Fruit fly (Drosophila melanogaster) whole organism, embryonic: ENCODE results near the gene ATPsynD.

Experiments used
- Atf-2 ChIP-seq: fragments of 200-800 bp; sonication (Bioruptor generic); optimal IDR thresholded peaks from 2 replicates; lab custom pipeline; 2016; ENCODE audit warnings: missing biosample characterization, missing genetic modification characterization
- Awh ChIP-seq: fragments of 200-800 bp; sonication (Bioruptor generic); IDR thresholded peaks from 2 replicates; pipeline ENCODE4, ENCODE4 v1.3.6; 2022; ENCODE audit warnings: missing biosample characterization, missing genetic modification characterization
- CG1024 ChIP-seq: fragments of 200-800 bp; sonication (Bioruptor generic); IDR thresholded peaks from 2 replicates; pipeline ENCODE4 v1.3.6; 2022; ENCODE audit warnings: missing biosample characterization, missing genetic modification characterization
- CG10267 ChIP-seq: fragments of 200-800 bp; sonication (Bioruptor generic); optimal IDR thresholded peaks from 2 replicates; lab custom pipeline; 2018; ENCODE audit warnings: missing biosample characterization, mild to moderate bottlenecking, missing genetic modification characterization, moderate library complexity
- CG10979 ChIP-seq: fragments of 200-800 bp; sonication (Bioruptor generic); optimal IDR thresholded peaks from 2 replicates; lab custom pipeline; 2018; ENCODE audit warnings: missing biosample characterization, mild to moderate bottlenecking, missing genetic modification characterization, moderate library complexity
- CG11398 ChIP-seq: fragments of 200-800 bp; sonication (Bioruptor generic); optimal IDR thresholded peaks from 2 replicates; lab custom pipeline; 2016; ENCODE audit warnings: missing biosample characterization, missing genetic modification characterization
- CG11504 ChIP-seq: fragments of 200-800 bp; sonication (Bioruptor generic); optimal IDR thresholded peaks from 3 replicates; lab custom pipeline; 2019; ENCODE audit warnings: missing biosample characterization, mild to moderate bottlenecking, missing genetic modification characterization, moderate library complexity
- CG12219 ChIP-seq: fragments of 200-800 bp; sonication (Bioruptor generic); optimal IDR thresholded peaks from 3 replicates; lab custom pipeline; 2018; ENCODE audit warnings: missing biosample characterization, mild to moderate bottlenecking, missing genetic modification characterization
- CG12769 ChIP-seq: fragments of 200-800 bp; sonication (Bioruptor generic); optimal IDR thresholded peaks from 2 replicates; lab custom pipeline; 2019; ENCODE audit warnings: missing biosample characterization, mild to moderate bottlenecking, missing genetic modification characterization, moderate library complexity
- CG13296 ChIP-seq: fragments of 200-800 bp; sonication (Bioruptor generic); optimal IDR thresholded peaks from 3 replicates; lab custom pipeline; 2018; ENCODE audit warnings: missing biosample characterization, mild to moderate bottlenecking, missing genetic modification characterization
- CG14014 ChIP-seq: fragments of 200-800 bp; sonication (Bioruptor generic); IDR thresholded peaks from 2 replicates; pipeline ENCODE4 v1.3.6; 2022; ENCODE audit warnings: missing biosample characterization, missing genetic modification characterization
- CG15073 ChIP-seq: fragments of 200-800 bp; sonication (Bioruptor generic); optimal IDR thresholded peaks from 2 replicates; lab custom pipeline; 2016; ENCODE audit warnings: missing biosample characterization, missing genetic modification characterization
- CG15514 ChIP-seq: fragments of 200-800 bp; sonication (Bioruptor generic); optimal IDR thresholded peaks from 3 replicates; lab custom pipeline; 2017; ENCODE audit warnings: missing biosample characterization, missing genetic modification characterization, mild to moderate bottlenecking, moderate library complexity, missing genetic modification reagents
- CG15696 ChIP-seq: fragments of 200-800 bp; sonication (Bioruptor generic); optimal IDR thresholded peaks from 2 replicates; lab custom pipeline; 2019; ENCODE audit warnings: missing biosample characterization, mild to moderate bottlenecking, missing genetic modification characterization, moderate library complexity
- CG2712 ChIP-seq: fragments of 200-800 bp; optimal IDR thresholded peaks from 3 replicates; lab custom pipeline; 2019; ENCODE audit warnings: missing biosample characterization, mild to moderate bottlenecking, missing genetic modification characterization, moderate library complexity
- CG31224 ChIP-seq: fragments of 200-800 bp; sonication (Bioruptor generic); IDR thresholded peaks from 2 replicates; pipeline ENCODE4 v1.3.6; 2022; ENCODE audit warnings: missing biosample characterization, missing genetic modification characterization
- CG31365 ChIP-seq: fragments of 200-800 bp; sonication (Bioruptor generic); optimal IDR thresholded peaks from 2 replicates; lab custom pipeline; 2018; ENCODE audit warnings: missing biosample characterization, mild to moderate bottlenecking, missing genetic modification characterization
- CG7745 ChIP-seq: fragments of 200-800 bp; sonication (Bioruptor generic); optimal IDR thresholded peaks from 2 replicates; lab custom pipeline; 2018; ENCODE audit warnings: missing biosample characterization, mild to moderate bottlenecking, missing genetic modification characterization, moderate library complexity
- CG7963 ChIP-seq: fragments of 200-800 bp; sonication (Bioruptor generic); IDR thresholded peaks from 3 replicates; pipeline ENCODE4 v1.3.6; 2022; ENCODE audit warnings: missing biosample characterization, missing genetic modification characterization; ENCODE audit not compliant: partially characterized antibody
- Dfd ChIP-seq, 2 experiments: fragments of >200 bp; optimal IDR thresholded peaks; 2 replicates each; lab custom pipeline; 2017; ENCODE audit warnings: missing biosample characterization in 2 of 2, missing genetic modification characterization in 2 of 2
- H15 ChIP-seq: fragments of 200-800 bp; sonication (Bioruptor generic); IDR thresholded peaks from 3 replicates; pipeline ENCODE4 v1.3.6; 2022; ENCODE audit warnings: missing biosample characterization, missing genetic modification characterization
- HLH3B ChIP-seq: fragments of 200-800 bp; sonication (Bioruptor generic); IDR thresholded peaks from 2 replicates; pipeline ENCODE4 v1.3.6; 2022; ENCODE audit warnings: missing biosample characterization, missing genetic modification characterization
- Hand ChIP-seq: fragments of 200-800 bp; sonication (Bioruptor generic); optimal IDR thresholded peaks from 2 replicates; lab custom pipeline; 2017; ENCODE audit warnings: mild to moderate bottlenecking, missing biosample characterization, missing genetic modification reagents, missing genetic modification characterization
- Hey ChIP-seq: fragments of 200-800 bp; sonication (Bioruptor generic); optimal IDR thresholded peaks from 3 replicates; lab custom pipeline; 2018; ENCODE audit warnings: missing biosample characterization, mild to moderate bottlenecking, missing genetic modification characterization
- Hmr ChIP-seq: fragments of 200-800 bp; sonication (Bioruptor generic); optimal IDR thresholded peaks from 3 replicates; lab custom pipeline; 2017; ENCODE audit warnings: mild to moderate bottlenecking, missing biosample characterization, missing genetic modification reagents, missing genetic modification characterization
- Kr ChIP-seq: fragments of 200-800 bp; sonication (Bioruptor generic); optimal IDR thresholded peaks from 2 replicates; lab custom pipeline; 2017; ENCODE audit warnings: missing biosample characterization, mild to moderate bottlenecking, missing genetic modification characterization
- MESR4 ChIP-seq: fragments of 200-800 bp; sonication (Bioruptor generic); optimal IDR thresholded peaks from 2 replicates; lab custom pipeline; 2018; ENCODE audit warnings: missing biosample characterization, mild to moderate bottlenecking, missing genetic modification characterization, moderate library complexity
- Nf-YC ChIP-seq: fragments of 200-800 bp; optimal IDR thresholded peaks from 3 replicates; lab custom pipeline; 2019; ENCODE audit warnings: missing biosample characterization, mild to moderate bottlenecking, missing genetic modification characterization, moderate library complexity
- Poxn ChIP-seq: fragments of 200-800 bp; sonication (Bioruptor generic); IDR thresholded peaks from 2 replicates; pipeline ENCODE4 v1.3.6; 2022; ENCODE audit warnings: missing biosample characterization, missing genetic modification characterization
- ab ChIP-seq: fragments of 200-800 bp; sonication (Bioruptor generic); optimal IDR thresholded peaks from 2 replicates; lab custom pipeline; 2016; ENCODE audit warnings: missing biosample characterization, missing genetic modification characterization
- al ChIP-seq: fragments of 200-800 bp; sonication (Bioruptor generic); IDR thresholded peaks from 2 replicates; pipeline ENCODE4 v1.3.6; 2022; ENCODE audit warnings: missing biosample characterization, missing genetic modification characterization
- bcd ChIP-seq: fragments of 200-800 bp; sonication (Bioruptor generic); optimal IDR thresholded peaks from 2 replicates; lab custom pipeline; 2017; ENCODE audit warnings: missing biosample characterization, mild to moderate bottlenecking, missing genetic modification characterization
- cad ChIP-seq: fragments of >200 bp; optimal IDR thresholded peaks from 2 replicates; lab custom pipeline; 2017; ENCODE audit warnings: missing biosample characterization, missing genetic modification characterization
- croc ChIP-seq: fragments of 200-800 bp; sonication (Bioruptor generic); conservative IDR thresholded peaks from 3 replicates; pipeline ENCODE4 v1.3.6; 2022; ENCODE audit warnings: missing biosample characterization, missing genetic modification characterization
- dmrt11E ChIP-seq: fragments of 200-800 bp; sonication (Bioruptor generic); optimal IDR thresholded peaks from 3 replicates; lab custom pipeline; 2018; ENCODE audit warnings: missing biosample characterization, mild to moderate bottlenecking, missing genetic modification characterization, moderate library complexity
- hkb ChIP-seq, 2 experiments: fragments of 200-800 bp in 1 of 2; fragments of >200 bp in 1 of 2; sonication (Bioruptor generic) in 1 of 2; IDR thresholded peaks in 1 of 2; optimal IDR thresholded peaks in 1 of 2; 2 replicates each; pipeline versions ENCODE4 v1.3.6 to Lab custom; 2017 to 2022; ENCODE audit warnings: missing biosample characterization in 1 of 2, missing genetic modification characterization in 1 of 2
- jing ChIP-seq: fragments of 200-800 bp; sonication (Bioruptor generic); optimal IDR thresholded peaks from 2 replicates; lab custom pipeline; 2018; ENCODE audit warnings: missing biosample characterization, mild to moderate bottlenecking, missing genetic modification characterization
- kni ChIP-seq: fragments of 200-800 bp; sonication (Bioruptor generic); optimal IDR thresholded peaks from 3 replicates; lab custom pipeline; 2017; ENCODE audit warnings: mild to moderate bottlenecking, missing biosample characterization, missing genetic modification reagents, missing genetic modification characterization
- lmd ChIP-seq: fragments of 200-800 bp; sonication (Bioruptor generic); IDR thresholded peaks from 2 replicates; pipeline ENCODE4 v1.3.6; 2022; ENCODE audit warnings: missing biosample characterization, missing genetic modification characterization
- lola ChIP-seq, 3 experiments: fragments of >200 bp in 2 of 3; fragments of 200-800 bp in 1 of 3; sonication (Bioruptor generic) in 1 of 3; optimal IDR thresholded peaks; 2 replicates each; lab custom pipeline; 2017 to 2019; ENCODE audit warnings: missing biosample characterization in 3 of 3, missing genetic modification characterization in 3 of 3, mild to moderate bottlenecking in 1 of 3, moderate library complexity in 1 of 3
- mirr ChIP-seq: fragments of 200-800 bp; sonication (Bioruptor generic); optimal IDR thresholded peaks from 3 replicates; lab custom pipeline; 2018; ENCODE audit warnings: missing biosample characterization, mild to moderate bottlenecking, missing genetic modification characterization
- pzg ChIP-seq: fragments of 200-800 bp; sonication (Bioruptor generic); optimal IDR thresholded peaks from 3 replicates; lab custom pipeline; 2018; ENCODE audit warnings: missing biosample characterization, mild to moderate bottlenecking, missing genetic modification characterization, moderate library complexity
- row ChIP-seq: fragments of 200-800 bp; sonication (Bioruptor generic); IDR thresholded peaks from 3 replicates; pipeline ENCODE4 v1.3.6; 2022; ENCODE audit warnings: missing biosample characterization, missing genetic modification characterization
- sd ChIP-seq: fragments of 200-800 bp; sonication (Bioruptor generic); optimal IDR thresholded peaks from 3 replicates; lab custom pipeline; 2018; ENCODE audit warnings: missing biosample characterization, mild to moderate bottlenecking, missing genetic modification characterization, moderate library complexity
- slou ChIP-seq: fragments of 200-800 bp; sonication (Bioruptor generic); optimal IDR thresholded peaks from 3 replicates; lab custom pipeline; 2016; ENCODE audit warnings: missing biosample characterization, missing genetic modification characterization
- trh ChIP-seq: fragments of 200-800 bp; sonication (Bioruptor generic); optimal IDR thresholded peaks from 2 replicates; lab custom pipeline; 2016; ENCODE audit warnings: missing biosample characterization, missing genetic modification characterization
- tup ChIP-seq: fragments of 200-800 bp; sonication (Bioruptor generic); optimal IDR thresholded peaks from 2 replicates; lab custom pipeline; 2016; ENCODE audit warnings: missing biosample characterization, mild to moderate bottlenecking, missing genetic modification characterization, moderate library complexity
- unpg ChIP-seq: fragments of 200-800 bp; sonication (Bioruptor generic); optimal IDR thresholded peaks from 3 replicates; lab custom pipeline; 2018; ENCODE audit warnings: missing biosample characterization, mild to moderate bottlenecking, missing genetic modification characterization, moderate library complexity
- yki ChIP-seq: fragments of >200 bp; optimal IDR thresholded peaks from 3 replicates; lab custom pipeline; 2018

ATPsynD gene

DNA sequence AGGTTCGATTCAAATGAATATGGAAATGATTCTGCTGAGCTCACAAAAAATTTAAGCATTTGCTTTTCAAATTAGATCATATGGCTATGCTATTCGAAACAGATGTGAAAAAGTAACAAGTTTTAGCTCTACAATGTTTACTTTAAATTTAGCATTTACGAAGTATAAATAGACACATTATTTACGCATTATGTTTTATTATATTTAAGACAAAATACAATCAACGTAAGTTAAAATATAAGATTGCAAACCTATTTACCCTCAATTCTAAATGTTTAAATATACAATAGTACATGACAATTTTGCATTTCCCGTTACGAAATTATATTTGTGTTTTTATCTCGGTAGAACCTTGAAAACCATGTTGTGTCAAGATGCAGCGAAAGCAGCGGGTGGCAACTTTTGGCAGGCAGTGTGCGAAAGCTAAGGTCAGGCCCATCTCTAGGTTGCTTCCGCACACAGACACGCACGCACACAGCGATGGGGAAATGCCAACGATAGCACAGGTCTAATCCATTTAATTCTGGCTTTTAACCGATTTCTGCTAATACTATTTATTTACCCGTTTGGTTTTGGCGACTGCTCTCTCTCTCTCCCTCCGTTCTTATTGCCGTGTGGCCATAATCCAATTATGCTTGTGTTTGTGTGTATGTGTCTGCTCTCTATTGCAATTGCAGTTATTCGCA lies 1.5 kb upstream of the ATPsynD start (continued):
- TF ChIP-seq croc (GFP tag; lab: Robert Waterston, UW) (no peak), CG31224 (0 out of 2 replicates have a peak, but pooled peaks have one; percentile 22), Poxn (GFP tag; lab: Robert Waterston, UW) (no peak), row (GFP tag; lab: Robert Waterston, UW) (peak; percentile 56), Atf-2 (GFP tag; lab: Kevin White, UChicago) (peak; percentile 12), MESR4 (GFP tag; lab: Kevin White, UChicago) (no peak), CG15514 (GFP tag; lab: Kevin White, UChicago) (peak; percentile 7), CG12769 (no peak), unpg (GFP tag; lab: Kevin White, UChicago) (no peak), slou (GFP tag; lab: Kevin White, UChicago) (no peak), Kr (GFP tag; lab: Kevin White, UChicago) (no peak), cad (no peak), jing (no peak), CG10979 (peak; percentile 31), hkb (optimal IDR thresholded peaks at IDR 0.05; lab: Kevin White, UChicago) (no peak), hkb (GFP tag; IDR thresholded peaks at IDR 0.05; lab: Robert Waterston, UW) (no peak), CG7963 (GFP tag; lab: Robert Waterston, UW) (0 out of 3 replicates have a peak, but pooled peaks have one; percentile 43), H15 (GFP tag; lab: Robert Waterston, UW) (no peak), Dfd (GFP tag; optimal IDR thresholded peaks at IDR 0.05; lab: Kevin White, UChicago) (no peak), kni (no peak), CG15696 (tag; lab: Kevin White, UChicago) (no peak), CG11504 (tag; lab: Kevin White, UChicago) (peak; percentile 60), al (no peak), lmd (peak; percentile 31; the same call in 1 of the 2 replicates), CG15073 (GFP tag; lab: Kevin White, UChicago) (no peak), CG2712 (tag; lab: Kevin White, UChicago) (peak; percentile 5), CG14014 (GFP tag; lab: Robert Waterston, UW) (no peak), bcd (GFP tag; lab: Kevin White, UChicago) (peak; percentile 25), CG31365 (tag; lab: Kevin White, UChicago) (no peak), yki (lab: Kevin White, UChicago) (no peak), trh (GFP tag; lab: Kevin White, UChicago) (no peak), pzg (GFP tag; lab: Kevin White, UChicago) (no peak), CG7745 (tag; lab: Kevin White, UChicago) (no peak), Hey (tag; lab: Kevin White, UChicago) (no peak), Nf-YC (tag; lab: Kevin White, UChicago) (no peak), CG12219 (peak; percentile 20), dmrt11E (tag; lab: Kevin White, UChicago) (no peak), lola (GFP tag; optimal IDR thresholded peaks at IDR 0.05; lab: Kevin White, UChicago) (peak in 1 of 3 experiments; percentile 42), Hand (GFP tag; lab: Kevin White, UChicago) (no peak), Hmr (GFP tag; lab: Kevin White, UChicago) (peak; percentile 24), CG1024 (GFP tag; lab: Robert Waterston, UW) (no peak), CG11398 (GFP tag; lab: Kevin White, UChicago) (no peak), HLH3B (no peak), sd (tag; lab: Kevin White, UChicago) (no peak), tup (GFP tag; lab: Kevin White, UChicago) (no peak), Awh (GFP tag; lab: Robert Waterston, UW) (peak; percentile 62; the same call in 1 of the 2 replicates), CG10267 (tag; lab: Kevin White, UChicago) (peak; percentile 10), ab (no peak), CG13296 (GFP tag; lab: Kevin White, UChicago) (peak; percentile 7), mirr (GFP tag; lab: Kevin White, UChicago) (no peak)
